Fruit fly (Drosophila melanogaster) whole organism, embryonic: Measurements from ENCODE around the gene Atf3.

Experiments
- Blimp-1 ChIP-seq: fragments of 200-800 bp; sonication (Bioruptor generic); optimal IDR thresholded peaks from 3 replicates; lab custom pipeline; 2018; ENCODE audit warnings: missing biosample characterization, missing genetic modification characterization, mild to moderate bottlenecking, moderate library complexity, missing genetic modification reagents
- CG10431 ChIP-seq: fragments of 200-800 bp; sonication (Bioruptor generic); optimal IDR thresholded peaks from 3 replicates; lab custom pipeline; 2018; ENCODE audit warnings: missing biosample characterization, mild to moderate bottlenecking, missing genetic modification characterization
- CG10543 ChIP-seq: fragments of 200-800 bp; sonication (Bioruptor generic); optimal IDR thresholded peaks from 3 replicates; lab custom pipeline; 2017; ENCODE audit warnings: missing biosample characterization, mild to moderate bottlenecking, missing genetic modification characterization, moderate library complexity
- CG12071 ChIP-seq: fragments of 200-800 bp; sonication (Bioruptor generic); optimal IDR thresholded peaks from 3 replicates; lab custom pipeline; 2018; ENCODE audit warnings: missing biosample characterization, mild to moderate bottlenecking, missing genetic modification characterization
- CG14441 ChIP-seq: fragments of 200-800 bp; sonication (Bioruptor generic); IDR thresholded peaks from 2 replicates; pipeline ENCODE4 v1.3.6; 2022; ENCODE audit warnings: missing biosample characterization, missing genetic modification characterization
- CG15696 ChIP-seq: fragments of 200-800 bp; sonication (Bioruptor generic); optimal IDR thresholded peaks from 2 replicates; lab custom pipeline; 2019; ENCODE audit warnings: missing biosample characterization, mild to moderate bottlenecking, missing genetic modification characterization, moderate library complexity
- CG17912 ChIP-seq: fragments of 200-800 bp; sonication (Bioruptor generic); optimal IDR thresholded peaks from 2 replicates; lab custom pipeline; 2018; ENCODE audit warnings: missing biosample characterization, mild to moderate bottlenecking, missing genetic modification characterization
- CG18011 ChIP-seq: fragments of 200-800 bp; sonication (Bioruptor generic); optimal IDR thresholded peaks from 2 replicates; lab custom pipeline; 2017; ENCODE audit warnings: missing biosample characterization, missing genetic modification characterization, mild to moderate bottlenecking, moderate library complexity, missing genotype
- CG1832 ChIP-seq: fragments of 200-800 bp; sonication (Bioruptor generic); optimal IDR thresholded peaks from 2 replicates; lab custom pipeline; 2017; ENCODE audit warnings: missing biosample characterization, mild to moderate bottlenecking, missing genetic modification characterization, inconsistent platforms
- CG30020 ChIP-seq: fragments of 200-800 bp; optimal IDR thresholded peaks from 2 replicates; lab custom pipeline; 2019; ENCODE audit warnings: missing biosample characterization, mild to moderate bottlenecking, missing genetic modification characterization, moderate library complexity
- CG3065 ChIP-seq: fragments of 200-800 bp; sonication (Bioruptor generic); optimal IDR thresholded peaks from 2 replicates; lab custom pipeline; 2016; ENCODE audit warnings: missing biosample characterization, missing genetic modification characterization
- CG32532 ChIP-seq: fragments of 200-800 bp; sonication (Bioruptor generic); IDR thresholded peaks from 2 replicates; pipeline ENCODE4 v1.3.6; 2022; ENCODE audit warnings: missing biosample characterization, missing genetic modification characterization
- CG32767 ChIP-seq: fragments of 200-800 bp; sonication (Bioruptor generic); IDR thresholded peaks from 2 replicates; pipeline ENCODE4 v1.3.6; 2022; ENCODE audit warnings: missing biosample characterization, missing genetic modification characterization
- CG43689 ChIP-seq: fragments of 200-800 bp; sonication (Bioruptor generic); IDR thresholded peaks from 2 replicates; pipeline ENCODE4 v1.3.6; 2022; ENCODE audit warnings: missing biosample characterization, missing genetic modification characterization
- CG6813 ChIP-seq: fragments of 200-800 bp; sonication (Bioruptor generic); optimal IDR thresholded peaks from 2 replicates; lab custom pipeline; 2017; ENCODE audit warnings: missing biosample characterization, missing genetic modification characterization, mild to moderate bottlenecking, moderate library complexity, missing genetic modification reagents
- CG6854 ChIP-seq: fragments of 200-800 bp; sonication (Bioruptor generic); optimal IDR thresholded peaks from 3 replicates; lab custom pipeline; 2017; ENCODE audit warnings: missing biosample characterization, mild to moderate bottlenecking, missing genetic modification characterization
- CG7556 ChIP-seq: fragments of 200-800 bp; sonication (Bioruptor generic); optimal IDR thresholded peaks from 2 replicates; lab custom pipeline; 2017; ENCODE audit warnings: missing biosample characterization, mild to moderate bottlenecking, missing genetic modification characterization
- CG7745 ChIP-seq: fragments of 200-800 bp; sonication (Bioruptor generic); optimal IDR thresholded peaks from 2 replicates; lab custom pipeline; 2018; ENCODE audit warnings: missing biosample characterization, mild to moderate bottlenecking, missing genetic modification characterization, moderate library complexity
- CG8290 ChIP-seq, 3 experiments: fragments of 200-800 bp; sonication (Bioruptor generic); optimal IDR thresholded peaks; 2 replicates each; lab custom pipeline; 2016 to 2019; ENCODE audit warnings: missing biosample characterization in 3 of 3, missing genetic modification characterization in 3 of 3, mild to moderate bottlenecking in 2 of 3, moderate library complexity in 1 of 3
- CG9215 ChIP-seq: fragments of 200-800 bp; sonication (Bioruptor generic); IDR thresholded peaks from 2 replicates; pipeline ENCODE4 v1.3.6; 2022; ENCODE audit warnings: missing biosample characterization, missing genetic modification characterization
- Dip3 ChIP-seq: fragments of 200-800 bp; sonication (Bioruptor generic); optimal IDR thresholded peaks from 3 replicates; lab custom pipeline; 2016; ENCODE audit warnings: missing biosample characterization, missing genetic modification characterization
- Ets97D ChIP-seq: fragments of 200-800 bp; sonication (Bioruptor generic); optimal IDR thresholded peaks from 3 replicates; lab custom pipeline; 2016; ENCODE audit warnings: missing biosample characterization, missing genetic modification characterization
- Hey ChIP-seq: fragments of 200-800 bp; sonication (Bioruptor generic); optimal IDR thresholded peaks from 3 replicates; lab custom pipeline; 2018; ENCODE audit warnings: missing biosample characterization, mild to moderate bottlenecking, missing genetic modification characterization
- Hr3 ChIP-seq: fragments of 200-800 bp; sonication (Bioruptor generic); optimal IDR thresholded peaks from 3 replicates; lab custom pipeline; 2016; ENCODE audit warnings: missing biosample characterization, missing genetic modification characterization
- NK7.1 ChIP-seq: fragments of 200-800 bp; sonication (Bioruptor generic); optimal IDR thresholded peaks from 3 replicates; lab custom pipeline; 2016; ENCODE audit warnings: missing biosample characterization, missing genetic modification characterization
- Neu2 ChIP-seq: fragments of 200-800 bp; sonication (Bioruptor generic); optimal IDR thresholded peaks from 3 replicates; lab custom pipeline; 2016; ENCODE audit warnings: missing biosample characterization, missing genetic modification characterization, borderline replicate concordance
- Nf-YC ChIP-seq: fragments of 200-800 bp; optimal IDR thresholded peaks from 3 replicates; lab custom pipeline; 2019; ENCODE audit warnings: missing biosample characterization, mild to moderate bottlenecking, missing genetic modification characterization, moderate library complexity
- NfI ChIP-seq: fragments of 200-800 bp; sonication (Bioruptor generic); optimal IDR thresholded peaks from 3 replicates; lab custom pipeline; 2018; ENCODE audit warnings: missing biosample characterization, mild to moderate bottlenecking, missing genetic modification characterization, moderate library complexity
- Pdp1 ChIP-seq, 2 experiments: fragments of 200-800 bp; sonication (Bioruptor generic); optimal IDR thresholded peaks; 3 replicates each; lab custom pipeline; 2016; ENCODE audit warnings: missing biosample characterization in 2 of 2, missing genetic modification characterization in 2 of 2, mild to moderate bottlenecking in 1 of 2, moderate library complexity in 1 of 2
- Sry-β ChIP-seq: fragments of 200-800 bp; sonication (Bioruptor generic); optimal IDR thresholded peaks from 2 replicates; lab custom pipeline; 2018; ENCODE audit warnings: missing biosample characterization, mild to moderate bottlenecking, missing genetic modification characterization, moderate library complexity
- Usf ChIP-seq: fragments of 200-800 bp; sonication (Bioruptor generic); optimal IDR thresholded peaks from 2 replicates; lab custom pipeline; 2017; ENCODE audit warnings: missing genotype, missing biosample characterization, missing genetic modification characterization
- ap ChIP-seq: fragments of 200-800 bp; sonication (Bioruptor generic); IDR thresholded peaks from 2 replicates; pipeline ENCODE4 v1.3.6; 2022; ENCODE audit warnings: missing biosample characterization, missing genetic modification characterization
- cas ChIP-seq: fragments of 200-800 bp; sonication (Bioruptor generic); IDR thresholded peaks from 2 replicates; pipeline ENCODE4 v1.3.6; 2022; ENCODE audit warnings: missing biosample characterization, missing genetic modification characterization
- chinmo ChIP-seq: fragments of 200-800 bp; sonication (Bioruptor generic); IDR thresholded peaks from 4 replicates; pipeline ENCODE4 v1.3.6; 2022; ENCODE audit warnings: missing biosample characterization, missing genetic modification characterization; ENCODE audit not compliant: partially characterized antibody
- ci ChIP-seq: fragments of 200-800 bp; sonication (Bioruptor generic); IDR thresholded peaks from 3 replicates; pipeline ENCODE4 v1.3.6; 2022; ENCODE audit warnings: missing biosample characterization, missing genetic modification characterization
- ftz-f1 ChIP-seq: fragments of 200-800 bp; sonication (Bioruptor generic); optimal IDR thresholded peaks from 2 replicates; lab custom pipeline; 2016; ENCODE audit warnings: missing biosample characterization, missing genetic modification characterization
- gcm2 ChIP-seq: fragments of 200-800 bp; sonication (Bioruptor generic); optimal IDR thresholded peaks from 2 replicates; lab custom pipeline; 2016; ENCODE audit warnings: missing biosample characterization, missing genetic modification characterization
- lbe ChIP-seq: fragments of 200-800 bp; sonication (Bioruptor generic); optimal IDR thresholded peaks from 2 replicates; lab custom pipeline; 2016; ENCODE audit warnings: missing biosample characterization, mild to moderate bottlenecking, missing genetic modification characterization
- mld ChIP-seq: fragments of 200-800 bp; sonication (Bioruptor generic); IDR thresholded peaks from 3 replicates; pipeline ENCODE4 v1.3.6; 2022; ENCODE audit warnings: missing biosample characterization, missing genetic modification characterization; ENCODE audit not compliant: partially characterized antibody
- nom ChIP-seq: fragments of 200-800 bp; sonication (Bioruptor generic); optimal IDR thresholded peaks from 2 replicates; lab custom pipeline; 2017; ENCODE audit warnings: missing biosample characterization, missing genetic modification characterization, mild to moderate bottlenecking, moderate library complexity, missing genetic modification reagents
- odd ChIP-seq: fragments of 200-800 bp; sonication (Bioruptor generic); optimal IDR thresholded peaks from 2 replicates; lab custom pipeline; 2017; ENCODE audit warnings: missing biosample characterization, mild to moderate bottlenecking, missing genetic modification characterization
- otp ChIP-seq: fragments of 200-800 bp; sonication (Bioruptor generic); IDR thresholded peaks from 3 replicates; pipeline ENCODE4, ENCODE4 v1.3.6; 2022; ENCODE audit warnings: missing biosample characterization, missing genetic modification characterization
- repo ChIP-seq: fragments of 200-800 bp; sonication (Bioruptor generic); optimal IDR thresholded peaks from 2 replicates; lab custom pipeline; 2016; ENCODE audit warnings: missing biosample characterization, missing genetic modification characterization
- stwl ChIP-seq: fragments of 200-800 bp; sonication (Bioruptor generic); optimal IDR thresholded peaks from 3 replicates; lab custom pipeline; 2018; ENCODE audit warnings: missing biosample characterization, mild to moderate bottlenecking, missing genetic modification characterization, moderate library complexity
- tin ChIP-seq: fragments of 200-800 bp; sonication (Bioruptor generic); optimal IDR thresholded peaks from 3 replicates; lab custom pipeline; 2016; ENCODE audit warnings: missing biosample characterization, missing genetic modification characterization
- tna ChIP-seq: fragments of 200-800 bp; sonication (Bioruptor generic); IDR thresholded peaks from 2 replicates; pipeline ENCODE4 v1.3.6; 2022; ENCODE audit warnings: missing biosample characterization, missing genetic modification characterization; ENCODE audit not compliant: partially characterized antibody
- usp ChIP-seq: fragments of >200 bp; optimal IDR thresholded peaks from 2 replicates; lab custom pipeline; 2017; ENCODE audit warnings: missing biosample characterization, missing genetic modification characterization
- vvl ChIP-seq: fragments of 200-800 bp; sonication (Bioruptor generic); IDR thresholded peaks from 2 replicates; pipeline ENCODE4 v1.3.6; 2022; ENCODE audit warnings: missing biosample characterization, missing genetic modification characterization
- zfh2 ChIP-seq: fragments of 200-800 bp; sonication (Bioruptor generic); optimal IDR thresholded peaks from 2 replicates; lab custom pipeline; 2016; ENCODE audit warnings: missing biosample characterization, missing genetic modification characterization

Gene Atf3

dm6 chrX:1276047-1276756 is 1.1 kb upstream of the Atf3 start (continued):
- TF ChIP-seq Nf-YC (tag; lab: Kevin White, UChicago): peak; percentile 99
- no peak for TF ChIP-seq mld (GFP tag; lab: Robert Waterston, UW)
- TF ChIP-seq ap: no peak
- no peak for TF ChIP-seq CG7745 (tag; lab: Kevin White, UChicago)
- peak; percentile 70 for TF ChIP-seq CG1832 (GFP tag; lab: Kevin White, UChicago)
- no peak for TF ChIP-seq odd
- TF ChIP-seq Blimp-1: peak; percentile 82
- no peak for TF ChIP-seq Dip3 (GFP tag; lab: Kevin White, UChicago)
- no peak for TF ChIP-seq Neu2 (GFP tag; lab: Kevin White, UChicago)
- TF ChIP-seq CG8290 (GFP tag; optimal IDR thresholded peaks at IDR 0.05; lab: Kevin White, UChicago): no peak
- no peak for TF ChIP-seq CG8290 (tag; optimal IDR thresholded peaks at IDR 0.05; lab: Kevin White, UChicago)
- TF ChIP-seq CG15696: no peak
- no peak for TF ChIP-seq cas
- TF ChIP-seq Pdp1 (GFP tag; optimal IDR thresholded peaks at IDR 0.05; lab: Kevin White, UChicago): peak in 1 of 2 experiments; percentile 76
- TF ChIP-seq NK7.1 (GFP tag; lab: Kevin White, UChicago): no peak
- TF ChIP-seq vvl (GFP tag; lab: Robert Waterston, UW): 0 out of 2 replicates have a peak, but pooled peaks have one; percentile 6
- no peak for TF ChIP-seq CG32532 (GFP tag; lab: Robert Waterston, UW)
- TF ChIP-seq NfI: no peak
- TF ChIP-seq CG6854: no peak
- peak; percentile 80; the same call in 3 of the 4 replicates for TF ChIP-seq chinmo (GFP tag; lab: Robert Waterston, UW)
- TF ChIP-seq otp (GFP tag; lab: Robert Waterston, UW): no peak
- no peak for TF ChIP-seq usp (GFP tag; lab: Kevin White, UChicago)
- 0 out of 3 replicates have a peak, but pooled peaks have one; percentile 15 for TF ChIP-seq ci (GFP tag; lab: Robert Waterston, UW)
- no peak for TF ChIP-seq CG43689 (GFP tag; lab: Robert Waterston, UW)
- no peak for TF ChIP-seq stwl (tag; lab: Kevin White, UChicago)
- no peak for TF ChIP-seq Usf (GFP tag; lab: Kevin White, UChicago)
- TF ChIP-seq CG18011 (GFP tag; lab: Kevin White, UChicago): no peak
- TF ChIP-seq CG17912: no peak
- no peak for TF ChIP-seq Hey (tag; lab: Kevin White, UChicago)
- peak; percentile 23 for TF ChIP-seq lbe

- TF ChIP-seq CG6813 (no peak), nom (GFP tag; lab: Kevin White, UChicago) (no peak), CG14441 (GFP tag; lab: Robert Waterston, UW) (peak; percentile 46), CG32767 (GFP tag; lab: Robert Waterston, UW) (no peak), CG10431 (GFP tag; lab: Kevin White, UChicago) (no peak), Ets97D (no peak), CG8290 (GFP tag; optimal IDR thresholded peaks at IDR 0.05; lab: Kevin White, UChicago) (no peak), CG8290 (tag; optimal IDR thresholded peaks at IDR 0.05; lab: Kevin White, UChicago) (no peak), Hr3 (GFP tag; lab: Kevin White, UChicago) (peak; percentile 54), tna (GFP tag; lab: Robert Waterston, UW) (no peak), CG7556 (GFP tag; lab: Kevin White, UChicago) (peak; percentile 56), Sry-β (no peak), tin (GFP tag; lab: Kevin White, UChicago) (peak; percentile 46), CG3065 (GFP tag; lab: Kevin White, UChicago) (no peak), gcm2 (GFP tag; lab: Kevin White, UChicago) (no peak), CG9215 (peak; percentile 41; the same call in 1 of the 2 replicates), CG30020 (tag; lab: Kevin White, UChicago) (no peak), ftz-f1 (GFP tag; lab: Kevin White, UChicago) (no peak), zfh2 (peak; percentile 38), repo (GFP tag; lab: Kevin White, UChicago) (no peak), CG10543 (GFP tag; lab: Kevin White, UChicago) (no peak), CG12071 (GFP tag; lab: Kevin White, UChicago) (peak; percentile 11)
Measured at dm6 chrX:1272848-1273247, 2.2 kb downstream of the Atf3 start.
